Worm (Caenorhabditis elegans) whole organism, L4 larva: ENCODE results near the gene mlt-4.
A peak's percentile ranks its signal among the peaks of the same experiment; 100 is the strongest.

Experiments used
- F10B5.3 ChIP-seq: sonication (generic microtip); optimal IDR thresholded peaks from 2 replicates; lab custom pipeline; 2016; ENCODE audit warnings: mild to moderate bottlenecking, missing genetic modification characterization, missing compliant biosample characterization
- F26F4.8 ChIP-seq: fragments of 200-800 bp; sonication (Bioruptor generic); conservative IDR thresholded peaks from 2 replicates; pipeline ENCODE4 v1.3.6; 2022; ENCODE audit warnings: missing genetic modification characterization, missing compliant biosample characterization
- F49E8.2 ChIP-seq: sonication (generic microtip); optimal IDR thresholded peaks from 2 replicates; lab custom pipeline; 2016; ENCODE audit warnings: missing compliant biosample characterization, mild to moderate bottlenecking, missing genetic modification characterization, borderline replicate concordance
- R02D3.7 ChIP-seq: fragments of 150-350 bp; sonication (generic microtip); optimal IDR thresholded peaks from 3 replicates; lab custom pipeline; 2014; ENCODE audit warnings: missing biosample characterization, missing genetic modification characterization
- Y105C5A.15 ChIP-seq: fragments of 200-800 bp; sonication (Bioruptor generic); IDR thresholded peaks from 2 replicates; pipeline ENCODE4 v1.3.6; 2022; ENCODE audit warnings: missing genetic modification characterization, missing compliant biosample characterization
- Y48G9A.11 ChIP-seq: fragments of 200-800 bp; sonication (Bioruptor generic); IDR thresholded peaks from 2 replicates; pipeline ENCODE4 v1.3.6; 2022; ENCODE audit warnings: missing genetic modification reagents, missing genetic modification characterization, missing compliant biosample characterization
- Y5F2A.4 ChIP-seq: fragments of 200-800 bp; sonication (Bioruptor generic); optimal IDR thresholded peaks from 2 replicates; lab custom pipeline; 2018; ENCODE audit warnings: mild to moderate bottlenecking, missing genetic modification characterization, missing compliant biosample characterization
- ZK337.2 ChIP-seq: fragments of 200-800 bp; sonication (Bioruptor generic); IDR thresholded peaks from 2 replicates; pipeline ENCODE4 v1.3.6; 2022; ENCODE audit warnings: missing genetic modification reagents, missing genetic modification characterization, missing compliant biosample characterization
- ama-1 ChIP-seq: fragments of 150-350 bp; optimal IDR thresholded peaks from 2 replicates; lab custom pipeline; 2014; ENCODE audit warnings: inconsistent platforms, mixed read lengths
- arid-1 ChIP-seq: fragments of 200-800 bp; sonication (Bioruptor generic); conservative IDR thresholded peaks from 2 replicates; pipeline ENCODE4 v1.3.6; 2022; ENCODE audit warnings: missing genetic modification reagents, missing genetic modification characterization, missing compliant biosample characterization
- ceh-20 ChIP-seq: fragments of 200-800 bp; sonication (Bioruptor generic); IDR thresholded peaks from 2 replicates; pipeline ENCODE4 v1.3.6; 2022; ENCODE audit warnings: missing genetic modification reagents, missing genetic modification characterization, missing compliant biosample characterization
- ceh-28 ChIP-seq: fragments of 150-350 bp; optimal IDR thresholded peaks from 2 replicates; lab custom pipeline; 2014; ENCODE audit warnings: missing biosample characterization, missing genetic modification reagents, missing genetic modification characterization
- ceh-32 ChIP-seq: sonication (generic microtip); optimal IDR thresholded peaks from 2 replicates; lab custom pipeline; 2016; ENCODE audit warnings: mild to moderate bottlenecking, missing genetic modification characterization, missing compliant biosample characterization; ENCODE audit not compliant: poor library complexity
- ceh-44 ChIP-seq: fragments of 200-800 bp; sonication (Bioruptor generic); IDR thresholded peaks from 2 replicates; pipeline ENCODE4 v1.3.6; 2022; ENCODE audit warnings: missing genetic modification reagents, missing genetic modification characterization, missing compliant biosample characterization
- ceh-62 ChIP-seq: sonication (generic microtip); optimal IDR thresholded peaks from 2 replicates; lab custom pipeline; 2017; ENCODE audit warnings: missing biosample characterization, missing genetic modification characterization
- cey-2 ChIP-seq: sonication (generic microtip); optimal IDR thresholded peaks from 3 replicates; lab custom pipeline; 2017; ENCODE audit warnings: missing genetic modification characterization, mild to moderate bottlenecking, missing compliant biosample characterization, antibody characterized with exemption, borderline replicate concordance; ENCODE audit not compliant: insufficient read depth
- ctbp-1 ChIP-seq: fragments of 200-800 bp; sonication (Bioruptor generic); IDR thresholded peaks from 2 replicates; pipeline ENCODE4 v1.3.6; 2022; ENCODE audit warnings: missing genetic modification reagents, missing genetic modification characterization, missing compliant biosample characterization
- daf-12 ChIP-seq: fragments of 150-350 bp; optimal IDR thresholded peaks from 2 replicates; lab custom pipeline; 2014; ENCODE audit warnings: missing biosample characterization, missing genetic modification reagents, missing genetic modification characterization
- daf-19 ChIP-seq: fragments of 200-800 bp; sonication (Bioruptor generic); conservative IDR thresholded peaks from 2 replicates; pipeline ENCODE4 v1.3.6; 2022; ENCODE audit warnings: missing genetic modification characterization, missing compliant biosample characterization
- dmd-6 ChIP-seq: fragments of 200-800 bp; sonication (Bioruptor generic); IDR thresholded peaks from 2 replicates; pipeline ENCODE4 v1.3.6; 2022; ENCODE audit warnings: missing genetic modification reagents, missing genetic modification characterization, missing compliant biosample characterization
- dmd-8 ChIP-seq: fragments of 200-800 bp; sonication (Bioruptor generic); IDR thresholded peaks from 2 replicates; pipeline ENCODE4 v1.3.6; 2022; ENCODE audit warnings: missing genetic modification characterization, missing compliant biosample characterization
- dmd-9 ChIP-seq: fragments of 200-800 bp; sonication (Bioruptor generic); IDR thresholded peaks from 2 replicates; pipeline ENCODE4 v1.3.6; 2022; ENCODE audit warnings: missing genetic modification reagents, missing genetic modification characterization, missing compliant biosample characterization
- duxl-1 ChIP-seq: sonication (generic microtip); optimal IDR thresholded peaks from 2 replicates; lab custom pipeline; 2016; ENCODE audit warnings: mild to moderate bottlenecking, missing genetic modification characterization, moderate library complexity, missing compliant biosample characterization; ENCODE audit not compliant: poor library complexity
- fos-1 ChIP-seq: fragments of 150-350 bp; optimal IDR thresholded peaks from 2 replicates; lab custom pipeline; 2014; ENCODE audit warnings: missing biosample characterization, missing genetic modification characterization
- hif-1 ChIP-seq, 2 experiments: sonication (generic microtip); optimal IDR thresholded peaks; 2 replicates each; lab custom pipeline; 2016 to 2017; ENCODE audit warnings: missing compliant biosample characterization in 2 of 2, missing genetic modification characterization in 2 of 2, missing genetic modification reagents in 2 of 2, missing genotype in 2 of 2, mild to moderate bottlenecking in 1 of 2
- lin-29 ChIP-seq: fragments of 200-800 bp; sonication (Bioruptor generic); IDR thresholded peaks from 2 replicates; pipeline ENCODE4 v1.3.6; 2022; ENCODE audit warnings: missing genetic modification reagents, missing genetic modification characterization, missing compliant biosample characterization
- lir-3 ChIP-seq: sonication (generic microtip); optimal IDR thresholded peaks from 2 replicates; lab custom pipeline; 2016; ENCODE audit warnings: mild to moderate bottlenecking, missing genetic modification characterization, missing compliant biosample characterization
- lsy-2 ChIP-seq, 2 experiments: fragments of 150-350 bp in 1 of 2; sonication (generic microtip) in 1 of 2; optimal IDR thresholded peaks; 2 replicates each; lab custom pipeline; 2014 to 2017; ENCODE audit warnings: missing biosample characterization in 2 of 2, missing genetic modification characterization in 2 of 2
- mes-2 ChIP-seq: sonication (generic microtip); optimal IDR thresholded peaks from 2 replicates; lab custom pipeline; 2016; ENCODE audit warnings: missing genotype, mild to moderate bottlenecking, missing genetic modification characterization, missing compliant biosample characterization; ENCODE audit not compliant: poor library complexity, severe bottlenecking
- mxl-2 ChIP-seq: fragments of 200-800 bp; sonication (Bioruptor generic); conservative IDR thresholded peaks from 2 replicates; pipeline ENCODE4 v1.3.6; 2022; ENCODE audit warnings: missing genetic modification reagents, missing genetic modification characterization, missing compliant biosample characterization
- mxl-3 ChIP-seq: fragments of 200-800 bp; sonication (Bioruptor generic); optimal IDR thresholded peaks from 2 replicates; lab custom pipeline; 2018; ENCODE audit warnings: mild to moderate bottlenecking, missing genetic modification characterization, missing compliant biosample characterization
- nhr-237 ChIP-seq: sonication (generic microtip); optimal IDR thresholded peaks from 2 replicates; lab custom pipeline; 2017; ENCODE audit warnings: missing biosample characterization, missing genetic modification characterization
- nhr-25 ChIP-seq: sonication (generic microtip); optimal IDR thresholded peaks from 2 replicates; lab custom pipeline; 2017; ENCODE audit warnings: missing genetic modification characterization, mild to moderate bottlenecking, missing compliant biosample characterization, antibody characterized with exemption, moderate library complexity, borderline replicate concordance; ENCODE audit not compliant: insufficient read depth
- nhr-42 ChIP-seq: fragments of 200-800 bp; sonication (Bioruptor generic); IDR thresholded peaks from 2 replicates; pipeline ENCODE4 v1.3.6; 2022; ENCODE audit warnings: missing genetic modification characterization, missing compliant biosample characterization
- nhr-6 ChIP-seq: fragments of 150-350 bp; optimal IDR thresholded peaks from 2 replicates; lab custom pipeline; 2014; ENCODE audit warnings: missing biosample characterization, missing genetic modification characterization
- nhr-77 ChIP-seq: fragments of 150-350 bp; optimal IDR thresholded peaks from 2 replicates; lab custom pipeline; 2014; ENCODE audit warnings: missing biosample characterization, missing genetic modification characterization
- php-3 ChIP-seq: fragments of 200-800 bp; sonication (Bioruptor generic); IDR thresholded peaks from 2 replicates; pipeline ENCODE4 v1.3.6; 2022; ENCODE audit warnings: missing genetic modification reagents, missing genetic modification characterization, missing compliant biosample characterization
- pqm-1 ChIP-seq: sonication (generic microtip); optimal IDR thresholded peaks from 2 replicates; lab custom pipeline; 2017; ENCODE audit warnings: missing biosample characterization, missing genetic modification characterization
- saeg-2 ChIP-seq: fragments of 200-800 bp; sonication (Bioruptor generic); IDR thresholded peaks from 2 replicates; pipeline ENCODE4 v1.3.6; 2022; ENCODE audit warnings: missing genetic modification reagents, missing genetic modification characterization, missing compliant biosample characterization
- set-16 ChIP-seq: fragments of 200-800 bp; sonication (Bioruptor generic); IDR thresholded peaks from 2 replicates; pipeline ENCODE4 v1.3.6; 2022; ENCODE audit warnings: missing genetic modification reagents, missing genetic modification characterization, missing compliant biosample characterization
- snpc-4 ChIP-seq: fragments of 150-350 bp; optimal IDR thresholded peaks from 2 replicates; lab custom pipeline; 2014; ENCODE audit warnings: missing biosample characterization, missing genetic modification characterization
- spr-1 ChIP-seq: sonication (generic microtip); optimal IDR thresholded peaks from 2 replicates; lab custom pipeline; 2016; ENCODE audit warnings: mild to moderate bottlenecking, missing genetic modification characterization, missing compliant biosample characterization
- tag-97 ChIP-seq: fragments of 200-800 bp; sonication (Bioruptor generic); IDR thresholded peaks from 2 replicates; pipeline ENCODE4 v1.3.6; 2022; ENCODE audit warnings: missing genetic modification characterization, missing compliant biosample characterization
- unc-130 ChIP-seq: sonication (generic microtip); optimal IDR thresholded peaks from 2 replicates; lab custom pipeline; 2016; ENCODE audit warnings: missing genetic modification reagents, missing genetic modification characterization, missing compliant biosample characterization
- unc-62 ChIP-seq, 3 experiments: fragments of 150-350 bp in 1 of 3; sonication (generic microtip); optimal IDR thresholded peaks in 2 of 3; peaks in 1 of 3; 1 replicate in 1 of 3; 2 replicates in 2 of 3; lab custom pipeline; 2014 to 2017; ENCODE audit warnings: missing biosample characterization in 3 of 3, missing genetic modification characterization in 3 of 3, missing genetic modification reagents in 3 of 3, missing genotype in 1 of 3
- vab-7 ChIP-seq: fragments of 200-800 bp; sonication (Bioruptor generic); IDR thresholded peaks from 2 replicates; pipeline ENCODE4 v1.3.6; 2022; ENCODE audit warnings: missing genetic modification reagents, missing genetic modification characterization, missing compliant biosample characterization
- zfp-3 ChIP-seq: fragments of 200-800 bp; sonication (Bioruptor generic); conservative IDR thresholded peaks from 2 replicates; pipeline ENCODE4 v1.3.6; 2022; ENCODE audit warnings: missing genetic modification reagents, missing genetic modification characterization, missing compliant biosample characterization
- zip-11 ChIP-seq: fragments of 200-800 bp; sonication (Bioruptor generic); IDR thresholded peaks from 2 replicates; pipeline ENCODE4 v1.3.6; 2022; ENCODE audit warnings: missing genetic modification characterization, missing compliant biosample characterization
- ztf-11 ChIP-seq: fragments of 150-350 bp; optimal IDR thresholded peaks from 2 replicates; lab custom pipeline; 2014; ENCODE audit warnings: missing biosample characterization, missing genetic modification characterization

The mlt-4 gene

ce11 chrV:20249438-20250120, 39.6 kb downstream of the mlt-4 start, which contains the start of gene swsn-1 (continued):
- TF ChIP-seq ctbp-1 (GFP tag; lab: Robert Waterston, UW) = peak; percentile 16; the same call in 1 of the 2 replicates
- TF ChIP-seq nhr-6 (tag; lab: Kevin White, UChicago) = peak; percentile 60
- no peak for TF ChIP-seq ztf-11
- peak; percentile 11 for TF ChIP-seq ceh-28 (tag; lab: Kevin White, UChicago)
- 0 out of 2 replicates have a peak, but pooled peaks have one; percentile 6 for TF ChIP-seq dmd-6 (GFP tag; lab: Robert Waterston, UW)
- no peak for TF ChIP-seq nhr-237
- no peak for TF ChIP-seq Y105C5A.15
- TF ChIP-seq cey-2 (tag; lab: Kevin White, UChicago) = no peak
- no peak for TF ChIP-seq arid-1 (GFP tag; lab: Robert Waterston, UW)
- no peak for TF ChIP-seq fos-1 (tag; lab: Kevin White, UChicago)
- no peak for TF ChIP-seq dmd-8
- TF ChIP-seq tag-97 (GFP tag; lab: Robert Waterston, UW) = no peak
- no peak for TF ChIP-seq Y5F2A.4 (GFP tag; lab: Kevin White, UChicago)
- no peak for TF ChIP-seq ceh-32
- no peak for TF ChIP-seq unc-62 (GFP tag; optimal IDR thresholded peaks at IDR 0.05 in 1 of 2; lab: Kevin White, UChicago)
- TF ChIP-seq unc-62 (tag; optimal IDR thresholded peaks at IDR 0.05; lab: Kevin White, UChicago) = no peak
- no peak for TF ChIP-seq nhr-77 (tag; lab: Kevin White, UChicago)
- no peak for TF ChIP-seq lin-29 (GFP tag; lab: Robert Waterston, UW)
- TF ChIP-seq ceh-20 (GFP tag; lab: Robert Waterston, UW) = no peak
- peak in 1 of 2 experiments; percentile 15 for TF ChIP-seq hif-1 (tag; optimal IDR thresholded peaks at IDR 0.05; lab: Kevin White, UChicago)
- no peak for TF ChIP-seq zip-11 (GFP tag; lab: Robert Waterston, UW)
- TF ChIP-seq ceh-44 (GFP tag; lab: Robert Waterston, UW) = no peak
- TF ChIP-seq mxl-2 = no peak
- no peak for TF ChIP-seq nhr-42 (GFP tag; lab: Robert Waterston, UW)
- TF ChIP-seq snpc-4 (tag; lab: Kevin White, UChicago) = no peak
- no peak for TF ChIP-seq F26F4.8
- TF ChIP-seq unc-130 = no peak
- TF ChIP-seq daf-12 = no peak
- TF ChIP-seq php-3 (GFP tag; lab: Robert Waterston, UW) = no peak
- no peak for TF ChIP-seq ZK337.2 (GFP tag; lab: Robert Waterston, UW)
- TF ChIP-seq pqm-1 (tag; lab: Kevin White, UChicago) = no peak
- TF ChIP-seq lir-3 (tag; lab: Kevin White, UChicago) = no peak
- TF ChIP-seq F10B5.3 (tag; lab: Kevin White, UChicago) = no peak
- peak in 1 of 2 experiments; percentile 40 for TF ChIP-seq lsy-2 (tag; optimal IDR thresholded peaks at IDR 0.05; lab: Kevin White, UChicago)
- TF ChIP-seq duxl-1 = no peak
- no peak for TF ChIP-seq ama-1 (lab: Kevin White, UChicago)
- TF ChIP-seq ceh-62 (tag; lab: Kevin White, UChicago) = no peak
- TF ChIP-seq nhr-25 (tag; lab: Kevin White, UChicago) = no peak
- TF ChIP-seq saeg-2 = no peak
- TF ChIP-seq zfp-3 (GFP tag; lab: Robert Waterston, UW) = no peak
- no peak for TF ChIP-seq spr-1 (tag; lab: Kevin White, UChicago)
- TF ChIP-seq Y48G9A.11 = no peak
- TF ChIP-seq daf-19 (GFP tag; lab: Robert Waterston, UW) = no peak
- peak; percentile 10 for TF ChIP-seq mxl-3
- TF ChIP-seq vab-7 (GFP tag; lab: Robert Waterston, UW) = no peak
- TF ChIP-seq mes-2 (tag; lab: Kevin White, UChicago) = peak; percentile 70
- no peak for TF ChIP-seq R02D3.7
- no peak for TF ChIP-seq F49E8.2 (tag; lab: Kevin White, UChicago)
- no peak for TF ChIP-seq dmd-9 (GFP tag; lab: Robert Waterston, UW)
- TF ChIP-seq set-16 = no peak
